Fruit fly (Drosophila melanogaster) S2 (cell line): Measurements from ENCODE around the gene Blos3.

Experiments
- CG8478 ChIP-seq: fragments of >200 bp; optimal IDR thresholded peaks from 2 replicates; lab custom pipeline; 2018
- CTCF ChIP-seq, 2 experiments: fragments of >200 bp; optimal IDR thresholded peaks; 2 replicates each; lab custom pipeline; 2018

- TF ChIP-seq CG8478 (lab: Kevin White, UChicago) (no peak), CTCF (optimal IDR thresholded peaks at IDR 0.05; lab: Kevin White, UChicago) (no peak)
Observed at dm6 chr3L:18823870-18824561, 46.0 kb upstream of the Blos3 start.
